Fruit fly (Drosophila melanogaster) whole organism, embryonic: Measurements from ENCODE around the gene iav.

ENCODE experiments used
- B-H1 ChIP-seq: fragments of 200-800 bp; sonication (Bioruptor generic); IDR thresholded peaks from 3 replicates; pipeline ENCODE4 v1.3.6; 2022; ENCODE audit warnings: missing biosample characterization, missing genetic modification characterization
- CG10431 ChIP-seq: fragments of 200-800 bp; sonication (Bioruptor generic); optimal IDR thresholded peaks from 3 replicates; lab custom pipeline; 2018; ENCODE audit warnings: missing biosample characterization, mild to moderate bottlenecking, missing genetic modification characterization
- CG11456 ChIP-seq: fragments of 200-800 bp; sonication (Bioruptor generic); IDR thresholded peaks from 3 replicates; pipeline ENCODE4 v1.3.6; 2022; ENCODE audit warnings: missing biosample characterization, missing genetic modification characterization
- CG12155 ChIP-seq: fragments of 200-800 bp; sonication (Bioruptor generic); optimal IDR thresholded peaks from 3 replicates; lab custom pipeline; 2016; ENCODE audit warnings: missing biosample characterization, missing genetic modification characterization
- CG12219 ChIP-seq: fragments of 200-800 bp; sonication (Bioruptor generic); optimal IDR thresholded peaks from 3 replicates; lab custom pipeline; 2018; ENCODE audit warnings: missing biosample characterization, mild to moderate bottlenecking, missing genetic modification characterization
- CG12744 ChIP-seq: fragments of 200-800 bp; sonication (Bioruptor generic); optimal IDR thresholded peaks from 2 replicates; lab custom pipeline; 2016; ENCODE audit warnings: missing biosample characterization, missing genetic modification characterization
- CG15479 ChIP-seq: fragments of 200-800 bp; sonication (Bioruptor generic); optimal IDR thresholded peaks from 3 replicates; lab custom pipeline; 2019; ENCODE audit warnings: missing biosample characterization, mild to moderate bottlenecking, missing genetic modification characterization, moderate library complexity
- CG15514 ChIP-seq: fragments of 200-800 bp; sonication (Bioruptor generic); optimal IDR thresholded peaks from 3 replicates; lab custom pipeline; 2017; ENCODE audit warnings: missing biosample characterization, missing genetic modification characterization, mild to moderate bottlenecking, moderate library complexity, missing genetic modification reagents
- CG17186 ChIP-seq: fragments of 200-800 bp; sonication (Bioruptor generic); optimal IDR thresholded peaks from 3 replicates; lab custom pipeline; 2017; ENCODE audit warnings: missing biosample characterization, missing genetic modification reagents, missing genetic modification characterization
- CG17612 ChIP-seq: fragments of 200-800 bp; sonication (Bioruptor generic); IDR thresholded peaks from 2 replicates; pipeline ENCODE4 v1.3.6; 2022; ENCODE audit warnings: missing biosample characterization, missing genetic modification characterization
- CG2202 ChIP-seq: fragments of 200-800 bp; sonication (Bioruptor generic); optimal IDR thresholded peaks from 2 replicates; lab custom pipeline; 2018; ENCODE audit warnings: missing biosample characterization, mild to moderate bottlenecking, missing genetic modification characterization
- CG2889 ChIP-seq: fragments of 200-800 bp; sonication (Bioruptor generic); IDR thresholded peaks from 3 replicates; pipeline ENCODE4 v1.3.6; 2022; ENCODE audit warnings: missing biosample characterization, missing genetic modification characterization
- CG3065 ChIP-seq: fragments of 200-800 bp; sonication (Bioruptor generic); optimal IDR thresholded peaks from 2 replicates; lab custom pipeline; 2016; ENCODE audit warnings: missing biosample characterization, missing genetic modification characterization
- CG31365 ChIP-seq: fragments of 200-800 bp; sonication (Bioruptor generic); optimal IDR thresholded peaks from 2 replicates; lab custom pipeline; 2018; ENCODE audit warnings: missing biosample characterization, mild to moderate bottlenecking, missing genetic modification characterization
- CG3281 ChIP-seq: fragments of 200-800 bp; sonication (Bioruptor generic); optimal IDR thresholded peaks from 3 replicates; lab custom pipeline; 2017; ENCODE audit warnings: missing biosample characterization, mild to moderate bottlenecking, missing genetic modification characterization
- CG3407 ChIP-seq: fragments of 200-800 bp; sonication (Bioruptor generic); optimal IDR thresholded peaks from 2 replicates; lab custom pipeline; 2018; ENCODE audit warnings: missing biosample characterization, mild to moderate bottlenecking, missing genetic modification characterization
- CG5953 ChIP-seq: fragments of 200-800 bp; sonication (Bioruptor generic); IDR thresholded peaks from 2 replicates; pipeline ENCODE4 v1.3.6; 2022; ENCODE audit warnings: missing biosample characterization, missing genetic modification characterization
- CG8290 ChIP-seq, 3 experiments: fragments of 200-800 bp; sonication (Bioruptor generic); optimal IDR thresholded peaks; 2 replicates each; lab custom pipeline; 2016 to 2019; ENCODE audit warnings: missing biosample characterization in 3 of 3, missing genetic modification characterization in 3 of 3, mild to moderate bottlenecking in 2 of 3, moderate library complexity in 1 of 3
- CG8359 ChIP-seq: fragments of 200-800 bp; sonication (Bioruptor generic); optimal IDR thresholded peaks from 2 replicates; lab custom pipeline; 2017; ENCODE audit warnings: missing biosample characterization, mild to moderate bottlenecking, missing genetic modification characterization, borderline replicate concordance
- CG9797 ChIP-seq: fragments of 200-800 bp; sonication (Bioruptor generic); optimal IDR thresholded peaks from 3 replicates; lab custom pipeline; 2018; ENCODE audit warnings: missing biosample characterization, mild to moderate bottlenecking, missing genetic modification characterization
- CG9876 ChIP-seq: fragments of 200-800 bp; sonication (Bioruptor generic); optimal IDR thresholded peaks from 2 replicates; lab custom pipeline; 2016; ENCODE audit warnings: missing biosample characterization, missing genetic modification characterization
- Camta ChIP-seq: fragments of 200-800 bp; sonication (Bioruptor generic); optimal IDR thresholded peaks from 2 replicates; lab custom pipeline; 2016; ENCODE audit warnings: missing biosample characterization, missing genetic modification characterization
- Ets65A ChIP-seq: fragments of 200-800 bp; sonication (Bioruptor generic); peaks from one replicate; lab custom pipeline; 2016; ENCODE audit warnings: missing biosample characterization, missing genetic modification characterization
- Fer1 ChIP-seq: fragments of 200-800 bp; sonication (Bioruptor generic); optimal IDR thresholded peaks from 2 replicates; lab custom pipeline; 2017; ENCODE audit warnings: missing biosample characterization, mild to moderate bottlenecking, missing genetic modification characterization
- Hr78 ChIP-seq, 2 experiments: fragments of 200-800 bp in 1 of 2; fragments of >200 bp in 1 of 2; sonication (Bioruptor generic) in 1 of 2; optimal IDR thresholded peaks; 2 replicates each; lab custom pipeline; 2017 to 2019; ENCODE audit warnings: missing biosample characterization in 2 of 2, missing genetic modification characterization in 2 of 2, mild to moderate bottlenecking in 1 of 2, moderate library complexity in 1 of 2
- Hsf ChIP-seq: fragments of 200-800 bp; sonication (Bioruptor generic); optimal IDR thresholded peaks from 3 replicates; lab custom pipeline; 2016; ENCODE audit warnings: missing biosample characterization, missing genetic modification characterization
- Oli ChIP-seq: fragments of 200-800 bp; sonication (Bioruptor generic); optimal IDR thresholded peaks from 2 replicates; lab custom pipeline; 2018; ENCODE audit warnings: missing biosample characterization, mild to moderate bottlenecking, missing genetic modification characterization, moderate library complexity
- Spps ChIP-seq: fragments of 200-800 bp; sonication (Bioruptor generic); optimal IDR thresholded peaks from 2 replicates; lab custom pipeline; 2018; ENCODE audit warnings: missing biosample characterization, mild to moderate bottlenecking, missing genetic modification characterization
- Sry-δ ChIP-seq: fragments of 200-800 bp; sonication (Bioruptor generic); optimal IDR thresholded peaks from 2 replicates; lab custom pipeline; 2016; ENCODE audit warnings: missing biosample characterization, missing genetic modification characterization
- Ssrp ChIP-seq: fragments of 200-800 bp; sonication (Bioruptor generic); optimal IDR thresholded peaks from 2 replicates; lab custom pipeline; 2018; ENCODE audit warnings: missing biosample characterization, mild to moderate bottlenecking, missing genetic modification characterization, moderate library complexity
- Xbp1 ChIP-seq: fragments of 200-800 bp; sonication (Bioruptor generic); optimal IDR thresholded peaks from 3 replicates; lab custom pipeline; 2016; ENCODE audit warnings: missing biosample characterization, mild to moderate bottlenecking, missing genetic modification characterization
- caup ChIP-seq: fragments of 200-800 bp; sonication (Bioruptor generic); optimal IDR thresholded peaks from 3 replicates; lab custom pipeline; 2017; ENCODE audit warnings: missing biosample characterization, mild to moderate bottlenecking, missing genetic modification characterization, moderate library complexity; ENCODE audit not compliant: severe bottlenecking
- emc ChIP-seq: fragments of 200-800 bp; sonication (Bioruptor generic); optimal IDR thresholded peaks from 2 replicates; lab custom pipeline; 2016; ENCODE audit warnings: missing biosample characterization, missing genetic modification characterization
- fd3F ChIP-seq: fragments of 200-800 bp; sonication (Bioruptor generic); optimal IDR thresholded peaks from 2 replicates; lab custom pipeline; 2018; ENCODE audit warnings: missing biosample characterization, mild to moderate bottlenecking, missing genetic modification characterization, moderate library complexity
- fru ChIP-seq: fragments of >200 bp; optimal IDR thresholded peaks from 2 replicates; lab custom pipeline; 2017
- gce ChIP-seq: fragments of 200-800 bp; sonication (Bioruptor generic); IDR thresholded peaks from 3 replicates; pipeline ENCODE4 v1.3.6; 2022; ENCODE audit warnings: missing biosample characterization, missing genetic modification characterization
- gt ChIP-seq: fragments of 200-800 bp; sonication (Bioruptor generic); IDR thresholded peaks from 2 replicates; pipeline ENCODE4 v1.3.6; 2022; ENCODE audit warnings: missing biosample characterization, missing genetic modification characterization
- inv ChIP-seq: fragments of 200-800 bp; sonication (Bioruptor generic); IDR thresholded peaks from 2 replicates; pipeline ENCODE4 v1.3.6; 2022; ENCODE audit warnings: missing biosample characterization, missing genetic modification characterization; ENCODE audit not compliant: partially characterized antibody
- nmo ChIP-seq: fragments of 200-800 bp; sonication (Bioruptor generic); optimal IDR thresholded peaks from 2 replicates; lab custom pipeline; 2018; ENCODE audit warnings: missing biosample characterization, mild to moderate bottlenecking, missing genetic modification characterization, moderate library complexity
- onecut ChIP-seq: fragments of 200-800 bp; sonication (Bioruptor generic); IDR thresholded peaks from 2 replicates; pipeline ENCODE4 v1.3.6; 2022; ENCODE audit warnings: missing biosample characterization, missing genetic modification characterization
- otp ChIP-seq: fragments of 200-800 bp; sonication (Bioruptor generic); IDR thresholded peaks from 3 replicates; pipeline ENCODE4, ENCODE4 v1.3.6; 2022; ENCODE audit warnings: missing biosample characterization, missing genetic modification characterization
- pb ChIP-seq: fragments of 200-800 bp; sonication (Bioruptor generic); optimal IDR thresholded peaks from 3 replicates; lab custom pipeline; 2016; ENCODE audit warnings: missing biosample characterization, missing genetic modification characterization
- psq ChIP-seq: fragments of 200-800 bp; sonication (Bioruptor generic); optimal IDR thresholded peaks from 2 replicates; lab custom pipeline; 2017; ENCODE audit warnings: missing biosample characterization, missing genetic modification characterization
- pum ChIP-seq: fragments of 200-800 bp; sonication (Bioruptor generic); optimal IDR thresholded peaks from 2 replicates; lab custom pipeline; 2016; ENCODE audit warnings: missing biosample characterization, missing genetic modification characterization
- shn ChIP-seq: fragments of 200-800 bp; sonication (Bioruptor generic); optimal IDR thresholded peaks from 3 replicates; lab custom pipeline; 2016; ENCODE audit warnings: missing biosample characterization, missing genetic modification characterization
- sim ChIP-seq: fragments of 200-800 bp; sonication (Bioruptor generic); IDR thresholded peaks from 2 replicates; pipeline ENCODE4 v1.3.6; 2022; ENCODE audit warnings: missing biosample characterization, missing genetic modification characterization
- sqz ChIP-seq: fragments of 200-800 bp; sonication (Bioruptor generic); optimal IDR thresholded peaks from 3 replicates; lab custom pipeline; 2018; ENCODE audit warnings: missing biosample characterization, mild to moderate bottlenecking, missing genetic modification characterization
- stwl ChIP-seq: fragments of 200-800 bp; sonication (Bioruptor generic); optimal IDR thresholded peaks from 3 replicates; lab custom pipeline; 2018; ENCODE audit warnings: missing biosample characterization, mild to moderate bottlenecking, missing genetic modification characterization, moderate library complexity
- tin ChIP-seq: fragments of 200-800 bp; sonication (Bioruptor generic); optimal IDR thresholded peaks from 3 replicates; lab custom pipeline; 2016; ENCODE audit warnings: missing biosample characterization, missing genetic modification characterization

The iav gene

dm6 chrX:6859756-6860412 is 46.1 kb downstream of the iav start (continued):
- peak; percentile 67 for TF ChIP-seq CG12744
- TF ChIP-seq pb (GFP tag; lab: Kevin White, UChicago) = no peak
- TF ChIP-seq gce (GFP tag; lab: Robert Waterston, UW) = 0 out of 3 replicates have a peak, but pooled peaks have one; percentile 26
- no peak for TF ChIP-seq CG10431 (GFP tag; lab: Kevin White, UChicago)
- TF ChIP-seq stwl (tag; lab: Kevin White, UChicago) = no peak
- no peak; the same call in 2 of the 3 replicates for TF ChIP-seq CG2889 (GFP tag; lab: Robert Waterston, UW)
- TF ChIP-seq nmo = peak; percentile 63
- TF ChIP-seq sim = 0 out of 2 replicates have a peak, but pooled peaks have one; percentile 5
- TF ChIP-seq CG9876 (GFP tag; lab: Kevin White, UChicago) = no peak
- TF ChIP-seq pum = peak; percentile 80
- TF ChIP-seq CG31365 (tag; lab: Kevin White, UChicago) = no peak
- peak; percentile 39; the same call in 1 of the 2 replicates for TF ChIP-seq onecut (GFP tag; lab: Robert Waterston, UW)
- TF ChIP-seq CG15479 (GFP tag; lab: Kevin White, UChicago) = no peak
- peak; percentile 79 for TF ChIP-seq CG12155 (GFP tag; lab: Kevin White, UChicago)
- no peak for TF ChIP-seq gt (GFP tag; lab: Robert Waterston, UW)
- TF ChIP-seq Oli (tag; lab: Kevin White, UChicago) = peak; percentile 74
- TF ChIP-seq CG9797 (GFP tag; lab: Kevin White, UChicago) = no peak
- peak; percentile 52 for TF ChIP-seq Spps (tag; lab: Kevin White, UChicago)
- TF ChIP-seq CG3407 (GFP tag; lab: Kevin White, UChicago) = no peak
- TF ChIP-seq B-H1 = peak; percentile 58
- TF ChIP-seq fru (lab: Kevin White, UChicago) = no peak
- TF ChIP-seq otp (GFP tag; lab: Robert Waterston, UW) = no peak
- TF ChIP-seq caup (GFP tag; lab: Kevin White, UChicago) = peak; percentile 73
- no peak for TF ChIP-seq CG3065 (GFP tag; lab: Kevin White, UChicago)
- peak; percentile 82 for TF ChIP-seq Fer1
- TF ChIP-seq CG8359 (GFP tag; lab: Kevin White, UChicago) = peak; percentile 59
- TF ChIP-seq CG12219 = peak; percentile 61
- TF ChIP-seq Sry-δ = peak; percentile 39
- peak; percentile 88 for TF ChIP-seq psq
- TF ChIP-seq Ssrp (tag; lab: Kevin White, UChicago) = peak; percentile 85
- TF ChIP-seq sqz (GFP tag; lab: Kevin White, UChicago) = peak; percentile 12
- peak; percentile 98 for TF ChIP-seq Ets65A
- TF ChIP-seq CG11456 (GFP tag; lab: Robert Waterston, UW) = peak; percentile 79
- TF ChIP-seq CG2202 = no peak
- 0 out of 2 replicates have a peak, but pooled peaks have one; percentile 30 for TF ChIP-seq CG17612
- peak; percentile 71 for TF ChIP-seq emc
- peak; percentile 80 for TF ChIP-seq Camta (GFP tag; lab: Kevin White, UChicago)
- TF ChIP-seq CG17186 (GFP tag; lab: Kevin White, UChicago) = peak; percentile 26
- no peak for TF ChIP-seq Xbp1 (GFP tag; lab: Kevin White, UChicago)
- TF ChIP-seq Hr78 (GFP tag; optimal IDR thresholded peaks at IDR 0.05; lab: Kevin White, UChicago) = no peak
- TF ChIP-seq CG5953 = no peak
- TF ChIP-seq CG3281 (GFP tag; lab: Kevin White, UChicago) = peak; percentile 91
- TF ChIP-seq fd3F (GFP tag; lab: Kevin White, UChicago) = no peak
- TF ChIP-seq CG8290 (GFP tag; optimal IDR thresholded peaks at IDR 0.05; lab: Kevin White, UChicago) = peak; percentile 14
- peak in 1 of 2 experiments; percentile 43 for TF ChIP-seq CG8290 (tag; optimal IDR thresholded peaks at IDR 0.05; lab: Kevin White, UChicago)
- peak; percentile 26 for TF ChIP-seq CG15514 (GFP tag; lab: Kevin White, UChicago)
- peak; percentile 45 for TF ChIP-seq Hsf (GFP tag; lab: Kevin White, UChicago)
- TF ChIP-seq inv (GFP tag; lab: Robert Waterston, UW) = no peak
- TF ChIP-seq shn = no peak
- peak; percentile 80 for TF ChIP-seq tin
